Worm (Caenorhabditis elegans) whole organism, L3 larva: ENCODE data around the gene fbxa-43.

Source experiments
- aly-2 ChIP-seq: fragments of 150-350 bp; optimal IDR thresholded peaks from 2 replicates; lab custom pipeline; 2014; ENCODE audit warnings: missing biosample characterization, missing genetic modification characterization
- ztf-11 ChIP-seq: fragments of 150-350 bp; optimal IDR thresholded peaks from 2 replicates; lab custom pipeline; 2014; ENCODE audit warnings: missing biosample characterization, missing genetic modification characterization

DNA sequence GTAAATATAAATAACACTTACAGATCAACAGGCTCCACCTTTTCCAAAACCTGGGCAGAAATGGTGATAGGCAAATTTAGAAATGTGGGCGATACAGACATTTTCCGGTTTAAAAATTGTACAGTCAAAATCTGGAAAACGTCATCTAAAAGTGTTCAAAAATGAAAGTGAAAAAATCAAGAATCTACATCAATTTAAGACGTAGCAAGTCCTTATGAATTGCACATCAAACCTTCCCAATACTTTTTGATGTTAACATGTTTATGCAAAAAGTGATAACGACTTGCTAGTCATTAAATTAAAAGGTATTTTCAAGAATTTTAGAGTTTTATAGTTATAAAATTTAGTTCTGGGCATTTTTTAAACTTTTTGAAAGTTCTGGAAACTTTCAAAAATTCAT is 7.4 kb downstream of the fbxa-43 start, which contains the start of gene fbxa-7:
- no peak for TF ChIP-seq aly-2 (tag; lab: Kevin White, UChicago)
- TF ChIP-seq ztf-11 (tag; lab: Kevin White, UChicago): no peak
